Fruit fly (Drosophila melanogaster) whole organism, embryonic: ENCODE results near the gene Pstk.

Source experiments
- B-H2 ChIP-seq: fragments of 200-800 bp; sonication (Bioruptor generic); optimal IDR thresholded peaks from 2 replicates; lab custom pipeline; 2018; ENCODE audit warnings: missing biosample characterization, mild to moderate bottlenecking, missing genetic modification characterization
- BEAF-32 ChIP-seq: fragments of 200-800 bp; sonication (Bioruptor generic); optimal IDR thresholded peaks from 3 replicates; lab custom pipeline; 2017; ENCODE audit warnings: missing biosample characterization, missing genetic modification characterization, mild to moderate bottlenecking, moderate library complexity, missing genetic modification reagents
- CG10267 ChIP-seq: fragments of 200-800 bp; sonication (Bioruptor generic); optimal IDR thresholded peaks from 2 replicates; lab custom pipeline; 2018; ENCODE audit warnings: missing biosample characterization, mild to moderate bottlenecking, missing genetic modification characterization, moderate library complexity
- CG10274 ChIP-seq: fragments of 200-800 bp; sonication (Bioruptor generic); optimal IDR thresholded peaks from 3 replicates; lab custom pipeline; 2017; ENCODE audit warnings: missing biosample characterization, mild to moderate bottlenecking, missing genetic modification characterization
- CG10654 ChIP-seq: fragments of 200-800 bp; sonication (Bioruptor generic); optimal IDR thresholded peaks from 2 replicates; lab custom pipeline; 2016; ENCODE audit warnings: missing biosample characterization, missing genetic modification characterization
- CG10979 ChIP-seq: fragments of 200-800 bp; sonication (Bioruptor generic); optimal IDR thresholded peaks from 2 replicates; lab custom pipeline; 2018; ENCODE audit warnings: missing biosample characterization, mild to moderate bottlenecking, missing genetic modification characterization, moderate library complexity
- CG13624 ChIP-seq: fragments of 200-800 bp; sonication (Bioruptor generic); optimal IDR thresholded peaks from 2 replicates; lab custom pipeline; 2016; ENCODE audit warnings: missing biosample characterization, missing genetic modification characterization
- CG15073 ChIP-seq: fragments of 200-800 bp; sonication (Bioruptor generic); optimal IDR thresholded peaks from 2 replicates; lab custom pipeline; 2016; ENCODE audit warnings: missing biosample characterization, missing genetic modification characterization
- CG17612 ChIP-seq: fragments of 200-800 bp; sonication (Bioruptor generic); IDR thresholded peaks from 2 replicates; pipeline ENCODE4 v1.3.6; 2022; ENCODE audit warnings: missing biosample characterization, missing genetic modification characterization
- CG18011 ChIP-seq: fragments of 200-800 bp; sonication (Bioruptor generic); optimal IDR thresholded peaks from 2 replicates; lab custom pipeline; 2017; ENCODE audit warnings: missing biosample characterization, missing genetic modification characterization, mild to moderate bottlenecking, moderate library complexity, missing genotype
- CG2116 ChIP-seq: fragments of 200-800 bp; sonication (Bioruptor generic); optimal IDR thresholded peaks from 3 replicates; lab custom pipeline; 2018; ENCODE audit warnings: missing biosample characterization, mild to moderate bottlenecking, missing genetic modification characterization
- CG2678 ChIP-seq: fragments of 200-800 bp; sonication (Bioruptor generic); optimal IDR thresholded peaks from 3 replicates; lab custom pipeline; 2019; ENCODE audit warnings: missing biosample characterization, mild to moderate bottlenecking, missing genetic modification characterization, moderate library complexity
- CG31388 ChIP-seq: fragments of 200-800 bp; sonication (Bioruptor generic); optimal IDR thresholded peaks from 2 replicates; lab custom pipeline; 2016; ENCODE audit warnings: missing biosample characterization, missing genetic modification characterization
- CG3726 ChIP-seq: fragments of 200-800 bp; sonication (Bioruptor generic); IDR thresholded peaks from 3 replicates; pipeline ENCODE4, ENCODE4 v1.3.6; 2022; ENCODE audit warnings: missing biosample characterization, missing genetic modification characterization
- CG6254 ChIP-seq: fragments of 200-800 bp; sonication (Bioruptor generic); optimal IDR thresholded peaks from 3 replicates; lab custom pipeline; 2017; ENCODE audit warnings: mild to moderate bottlenecking, missing biosample characterization, missing genetic modification reagents, missing genetic modification characterization
- CG7963 ChIP-seq: fragments of 200-800 bp; sonication (Bioruptor generic); IDR thresholded peaks from 3 replicates; pipeline ENCODE4 v1.3.6; 2022; ENCODE audit warnings: missing biosample characterization, missing genetic modification characterization; ENCODE audit not compliant: partially characterized antibody
- CG8944 ChIP-seq: fragments of 200-800 bp; sonication (Bioruptor generic); optimal IDR thresholded peaks from 3 replicates; lab custom pipeline; 2016; ENCODE audit warnings: missing biosample characterization, missing genetic modification characterization
- CHES-1-like ChIP-seq: fragments of 200-800 bp; sonication (Bioruptor generic); optimal IDR thresholded peaks from 2 replicates; lab custom pipeline; 2016; ENCODE audit warnings: missing biosample characterization, missing genetic modification characterization
- Chrac-16 ChIP-seq: fragments of 200-800 bp; sonication (Bioruptor generic); optimal IDR thresholded peaks from 3 replicates; lab custom pipeline; 2016; ENCODE audit warnings: missing biosample characterization, missing genetic modification characterization
- Dbx ChIP-seq: fragments of 200-800 bp; sonication (Bioruptor generic); IDR thresholded peaks from 3 replicates; pipeline ENCODE4 v1.3.6; 2022; ENCODE audit warnings: missing biosample characterization, missing genetic modification characterization
- Dip2 ChIP-seq: fragments of 200-800 bp; sonication (Bioruptor generic); IDR thresholded peaks from 2 replicates; pipeline ENCODE4 v1.3.6; 2022; ENCODE audit warnings: missing biosample characterization, missing genetic modification characterization
- E2f1 ChIP-seq: fragments of 200-800 bp; sonication (Bioruptor generic); IDR thresholded peaks from 2 replicates; pipeline ENCODE4 v1.3.6; 2022; ENCODE audit warnings: missing biosample characterization, missing genetic modification characterization
- ERR ChIP-seq: fragments of 200-800 bp; sonication (Bioruptor generic); optimal IDR thresholded peaks from 2 replicates; lab custom pipeline; 2016; ENCODE audit warnings: missing biosample characterization, missing genetic modification characterization
- Elba2 ChIP-seq: fragments of 200-800 bp; sonication (Bioruptor generic); optimal IDR thresholded peaks from 3 replicates; lab custom pipeline; 2016; ENCODE audit warnings: missing biosample characterization, missing genetic modification characterization
- HLH3B ChIP-seq: fragments of 200-800 bp; sonication (Bioruptor generic); IDR thresholded peaks from 2 replicates; pipeline ENCODE4 v1.3.6; 2022; ENCODE audit warnings: missing biosample characterization, missing genetic modification characterization
- NFAT ChIP-seq: fragments of 200-800 bp; sonication (Bioruptor generic); IDR thresholded peaks from 2 replicates; pipeline ENCODE4 v1.3.6; 2022; ENCODE audit warnings: missing biosample characterization, missing genetic modification characterization
- Oli ChIP-seq: fragments of 200-800 bp; sonication (Bioruptor generic); optimal IDR thresholded peaks from 2 replicates; lab custom pipeline; 2018; ENCODE audit warnings: missing biosample characterization, mild to moderate bottlenecking, missing genetic modification characterization, moderate library complexity
- Ravus ChIP-seq: fragments of 200-800 bp; sonication (Bioruptor generic); IDR thresholded peaks from 2 replicates; pipeline ENCODE4 v1.3.6; 2022; ENCODE audit warnings: missing biosample characterization, missing genetic modification characterization
- Rx ChIP-seq: fragments of 200-800 bp; sonication (Bioruptor generic); IDR thresholded peaks from 2 replicates; pipeline ENCODE4 v1.3.6; 2022; ENCODE audit warnings: missing biosample characterization, missing genetic modification characterization
- Sry-δ ChIP-seq: fragments of 200-800 bp; sonication (Bioruptor generic); optimal IDR thresholded peaks from 2 replicates; lab custom pipeline; 2016; ENCODE audit warnings: missing biosample characterization, missing genetic modification characterization
- amos ChIP-seq: fragments of 200-800 bp; sonication (Bioruptor generic); IDR thresholded peaks from 2 replicates; pipeline ENCODE4 v1.3.6; 2022; ENCODE audit warnings: missing biosample characterization, missing genetic modification characterization; ENCODE audit not compliant: partially characterized antibody
- ase ChIP-seq: fragments of 200-800 bp; sonication (Bioruptor generic); IDR thresholded peaks from 3 replicates; pipeline ENCODE4 v1.3.6; 2022; ENCODE audit warnings: missing biosample characterization, missing genetic modification characterization
- br ChIP-seq: fragments of >200 bp; optimal IDR thresholded peaks from 2 replicates; lab custom pipeline; 2017
- cg ChIP-seq: fragments of 200-800 bp; sonication (Bioruptor generic); optimal IDR thresholded peaks from 3 replicates; lab custom pipeline; 2019; ENCODE audit warnings: missing biosample characterization, mild to moderate bottlenecking, missing genetic modification characterization, moderate library complexity
- corto ChIP-seq: fragments of 200-800 bp; sonication (Bioruptor generic); optimal IDR thresholded peaks from 2 replicates; lab custom pipeline; 2016; ENCODE audit warnings: missing biosample characterization, mild to moderate bottlenecking, missing genetic modification characterization, moderate library complexity
- da ChIP-seq: fragments of 200-800 bp; sonication (Bioruptor generic); optimal IDR thresholded peaks from 2 replicates; lab custom pipeline; 2016; ENCODE audit warnings: missing biosample characterization, missing genetic modification characterization
- hbn ChIP-seq: fragments of 200-800 bp; sonication (Bioruptor generic); IDR thresholded peaks from 2 replicates; pipeline ENCODE4 v1.3.6; 2022; ENCODE audit warnings: missing biosample characterization, missing genetic modification characterization; ENCODE audit not compliant: partially characterized antibody
- lola ChIP-seq, 3 experiments: fragments of >200 bp in 2 of 3; fragments of 200-800 bp in 1 of 3; sonication (Bioruptor generic) in 1 of 3; optimal IDR thresholded peaks; 2 replicates each; lab custom pipeline; 2017 to 2019; ENCODE audit warnings: missing biosample characterization in 3 of 3, missing genetic modification characterization in 3 of 3, mild to moderate bottlenecking in 1 of 3, moderate library complexity in 1 of 3
- oc ChIP-seq: fragments of 200-800 bp; sonication (Bioruptor generic); optimal IDR thresholded peaks from 2 replicates; lab custom pipeline; 2018; ENCODE audit warnings: missing biosample characterization, mild to moderate bottlenecking, missing genetic modification characterization, moderate library complexity
- pan ChIP-seq, 4 experiments: fragments of >200 bp in 3 of 4; fragments of 200-800 bp in 1 of 4; sonication (Bioruptor generic) in 1 of 4; optimal IDR thresholded peaks in 3 of 4; IDR thresholded peaks in 1 of 4; 2 replicates each; pipeline versions ENCODE4 v1.3.6 to Lab custom; 2017 to 2022; ENCODE audit warnings: missing biosample characterization in 2 of 4, missing genetic modification characterization in 2 of 4, mixed read lengths in 1 of 4
- ro ChIP-seq: fragments of 200-800 bp; sonication (Bioruptor generic); IDR thresholded peaks from 2 replicates; pipeline ENCODE4 v1.3.6; 2022; ENCODE audit warnings: missing biosample characterization, missing genetic modification characterization
- sc ChIP-seq, 3 experiments: fragments of >200 bp in 2 of 3; fragments of 200-800 bp in 1 of 3; sonication (Bioruptor generic) in 1 of 3; optimal IDR thresholded peaks; 2 replicates in 2 of 3; 3 replicates in 1 of 3; lab custom pipeline; 2017; ENCODE audit warnings: mild to moderate bottlenecking in 1 of 3, missing biosample characterization in 1 of 3, missing genetic modification characterization in 1 of 3, missing genetic modification reagents in 1 of 3
- ssp ChIP-seq: fragments of 200-800 bp; sonication (Bioruptor generic); IDR thresholded peaks from 2 replicates; pipeline ENCODE4 v1.3.6; 2022; ENCODE audit warnings: missing biosample characterization, missing genetic modification characterization
- tgo ChIP-seq: fragments of 200-800 bp; sonication (Bioruptor generic); IDR thresholded peaks from 3 replicates; pipeline ENCODE4 v1.3.6; 2022; ENCODE audit warnings: missing biosample characterization, missing genetic modification characterization
- ttk ChIP-seq: fragments of 200-800 bp; sonication (Bioruptor generic); IDR thresholded peaks from 2 replicates; pipeline ENCODE4 v2.1.2; 2022; ENCODE audit warnings: missing biosample characterization, missing genetic modification characterization
- tup ChIP-seq: fragments of 200-800 bp; sonication (Bioruptor generic); optimal IDR thresholded peaks from 2 replicates; lab custom pipeline; 2016; ENCODE audit warnings: missing biosample characterization, mild to moderate bottlenecking, missing genetic modification characterization, moderate library complexity
- twi ChIP-seq: fragments of 200-800 bp; optimal IDR thresholded peaks from 2 replicates; lab custom pipeline; 2019; ENCODE audit warnings: missing biosample characterization, mild to moderate bottlenecking, missing genetic modification characterization, moderate library complexity
- wdn ChIP-seq: fragments of 200-800 bp; sonication (Bioruptor generic); IDR thresholded peaks from 2 replicates; pipeline ENCODE4 v1.3.6; 2022; ENCODE audit warnings: missing biosample characterization, missing genetic modification characterization
- zen ChIP-seq: fragments of 200-800 bp; sonication (Bioruptor generic); optimal IDR thresholded peaks from 3 replicates; lab custom pipeline; 2018; ENCODE audit warnings: missing biosample characterization, mild to moderate bottlenecking, missing genetic modification characterization, moderate library complexity
- zfh2 ChIP-seq: fragments of 200-800 bp; sonication (Bioruptor generic); optimal IDR thresholded peaks from 2 replicates; lab custom pipeline; 2016; ENCODE audit warnings: missing biosample characterization, missing genetic modification characterization

The Pstk gene

DNA sequence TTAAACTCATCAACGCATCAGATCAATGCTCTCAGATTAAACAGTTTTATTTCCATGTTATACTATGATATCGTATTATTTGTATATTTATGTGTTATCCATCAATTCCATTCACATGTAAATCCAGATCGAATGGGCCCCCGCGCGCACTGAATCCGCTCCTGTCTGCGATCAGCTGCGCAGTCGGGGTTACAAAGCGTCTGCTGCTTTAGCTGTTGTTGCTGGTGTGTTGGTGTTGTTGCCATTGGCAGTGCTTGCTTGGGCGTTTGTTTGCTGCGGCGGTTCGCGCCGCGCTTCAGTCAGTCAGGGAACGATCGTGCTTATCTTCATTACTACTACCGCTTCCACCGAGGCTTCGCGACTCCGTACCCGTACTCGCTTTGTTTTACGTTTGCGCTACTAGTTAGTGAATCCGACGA lies 48.7 kb upstream of the Pstk start, which contains the start of gene Zw (continued):
- TF ChIP-seq HLH3B (GFP tag; lab: Robert Waterston, UW) (peak; percentile 63), ttk (GFP tag; lab: Robert Waterston, UW) (peak; percentile 45; the same call in 1 of the 2 replicates), CG8944 (GFP tag; lab: Kevin White, UChicago) (peak; percentile 13), sc (optimal IDR thresholded peaks at IDR 0.05; lab: Kevin White, UChicago) (no peak), sc (GFP tag; optimal IDR thresholded peaks at IDR 0.05; lab: Kevin White, UChicago) (no peak), CHES-1-like (GFP tag; lab: Kevin White, UChicago) (no peak), lola (GFP tag; optimal IDR thresholded peaks at IDR 0.05; lab: Kevin White, UChicago) (peak in 1 of 3 experiments; percentile 22), ERR (GFP tag; lab: Kevin White, UChicago) (no peak), NFAT (GFP tag; lab: Robert Waterston, UW) (peak; percentile 81), B-H2 (peak; percentile 48), CG13624 (GFP tag; lab: Kevin White, UChicago) (peak; percentile 10), oc (tag; lab: Kevin White, UChicago) (no peak), wdn (0 out of 2 replicates have a peak, but pooled peaks have one; percentile 28), CG17612 (GFP tag; lab: Robert Waterston, UW) (no peak), Oli (tag; lab: Kevin White, UChicago) (peak; percentile 33), twi (tag; lab: Kevin White, UChicago) (peak; percentile 36), hbn (GFP tag; lab: Robert Waterston, UW) (no peak), Chrac-16 (GFP tag; lab: Kevin White, UChicago) (peak; percentile 53), ro (GFP tag; lab: Robert Waterston, UW) (no peak), CG18011 (no peak), Dip2 (GFP tag; lab: Robert Waterston, UW) (no peak), Ravus (GFP tag; lab: Robert Waterston, UW) (no peak), pan (optimal IDR thresholded peaks at IDR 0.05; lab: Kevin White, UChicago) (no peak), pan (GFP tag; optimal IDR thresholded peaks at IDR 0.05 in 1 of 2, IDR thresholded peaks at IDR 0.05 in 1 of 2) (peak in 1 of 2 experiments; percentile 54), CG31388 (GFP tag; lab: Kevin White, UChicago) (no peak), zen (tag; lab: Kevin White, UChicago) (peak; percentile 20), Rx (GFP tag; lab: Robert Waterston, UW) (no peak), CG2116 (GFP tag; lab: Kevin White, UChicago) (no peak), CG6254 (GFP tag; lab: Kevin White, UChicago) (no peak), CG2678 (peak; percentile 57), ase (peak; percentile 46; the same call in 1 of the 3 replicates), BEAF-32 (GFP tag; lab: Kevin White, UChicago) (no peak), CG10274 (GFP tag; lab: Kevin White, UChicago) (no peak), Dbx (GFP tag; lab: Robert Waterston, UW) (peak; percentile 58; the same call in 2 of the 3 replicates), zfh2 (GFP tag; lab: Kevin White, UChicago) (peak; percentile 59), corto (no peak), CG7963 (GFP tag; lab: Robert Waterston, UW) (no peak), tgo (GFP tag; lab: Robert Waterston, UW) (peak; percentile 67), da (no peak), Sry-δ (no peak), amos (GFP tag; lab: Robert Waterston, UW) (peak; percentile 67), CG10654 (GFP tag; lab: Kevin White, UChicago) (peak; percentile 44), cg (GFP tag; lab: Kevin White, UChicago) (peak; percentile 28), CG10267 (tag; lab: Kevin White, UChicago) (no peak), Elba2 (GFP tag; lab: Kevin White, UChicago) (no peak), E2f1 (peak; percentile 38; the same call in 1 of the 2 replicates), CG3726 (GFP tag; lab: Robert Waterston, UW) (no peak), ssp (GFP tag; lab: Robert Waterston, UW) (no peak), CG15073 (GFP tag; lab: Kevin White, UChicago) (no peak), CG10979 (tag; lab: Kevin White, UChicago) (peak; percentile 35), tup (no peak), br (lab: Kevin White, UChicago) (no peak)
